Worm (Caenorhabditis elegans) whole organism, midembryonic: ENCODE data around the gene F36H9.5.

ENCODE experiments used
- cog-1 ChIP-seq: sonication (generic microtip); optimal IDR thresholded peaks from 2 replicates; lab custom pipeline; 2016; ENCODE audit warnings: missing genetic modification characterization, missing compliant biosample characterization
- flt-1 ChIP-seq: fragments of 200-800 bp; sonication (Bioruptor generic); IDR thresholded peaks from 2 replicates; pipeline ENCODE4 v1.3.6; 2022; ENCODE audit warnings: missing genetic modification characterization, missing compliant biosample characterization
- klf-2 ChIP-seq: fragments of 200-800 bp; sonication (Bioruptor generic); conservative IDR thresholded peaks from 2 replicates; pipeline ENCODE4 v1.3.6; 2022; ENCODE audit warnings: missing genetic modification reagents, missing genetic modification characterization, missing compliant biosample characterization
- med-1 ChIP-seq: sonication (generic microtip); optimal IDR thresholded peaks from 2 replicates; lab custom pipeline; 2017; ENCODE audit warnings: missing genetic modification characterization, mild to moderate bottlenecking, missing compliant biosample characterization, antibody characterized with exemption, missing genetic modification reagents; ENCODE audit not compliant: insufficient read depth
- ref-1 ChIP-seq: fragments of 200-800 bp; sonication (Bioruptor generic); conservative IDR thresholded peaks from 2 replicates; pipeline ENCODE4 v1.3.6; 2022; ENCODE audit warnings: missing genetic modification reagents, missing genetic modification characterization, missing compliant biosample characterization
- tab-1 ChIP-seq: fragments of 200-800 bp; sonication (Bioruptor generic); IDR thresholded peaks from 2 replicates; pipeline ENCODE4 v1.3.6; 2022; ENCODE audit warnings: missing genetic modification characterization, missing compliant biosample characterization
- ztf-23 ChIP-seq: fragments of 200-800 bp; sonication (Bioruptor generic); IDR thresholded peaks from 2 replicates; pipeline ENCODE4 v1.3.6; 2022; ENCODE audit warnings: missing genetic modification reagents, missing genetic modification characterization, missing compliant biosample characterization
- ztf-29 ChIP-seq: fragments of 200-800 bp; sonication (Bioruptor generic); IDR thresholded peaks from 2 replicates; pipeline ENCODE4 v1.3.6; 2022; ENCODE audit warnings: missing genetic modification reagents, missing genetic modification characterization, missing compliant biosample characterization

ce11 chrV:1741074-1741473 is 40.7 kb downstream of the F36H9.5 start, which contains the start of gene srab-25:
- TF ChIP-seq med-1 (GFP tag; lab: Kevin White, UChicago) = no peak
- no peak for TF ChIP-seq ztf-23 (GFP tag; lab: Robert Waterston, UW)
- no peak for TF ChIP-seq tab-1
- TF ChIP-seq flt-1 (GFP tag; lab: Robert Waterston, UW) = no peak
- TF ChIP-seq cog-1 (tag; lab: Kevin White, UChicago) = no peak
- no peak for TF ChIP-seq ref-1 (GFP tag; lab: Robert Waterston, UW)
- no peak for TF ChIP-seq ztf-29
- no peak for TF ChIP-seq klf-2 (GFP tag; lab: Robert Waterston, UW)
